Worm (Caenorhabditis elegans): Measurements from ENCODE around the gene T12A7.6.

ce11 chrIV:11700100-11700499, 48.9 kb upstream of the T12A7.6 start:
- TF ChIP-seq unc-62 (GFP tag; optimal IDR thresholded peaks at IDR 0.05): no peak
- TF ChIP-seq mab-5 (tag; optimal IDR thresholded peaks at IDR 0.05): no peak
- no peak for TF ChIP-seq mep-1 (tag; optimal IDR thresholded peaks at IDR 0.05)
- TF ChIP-seq pha-4 (tag; optimal IDR thresholded peaks at IDR 0.05): no peak
- TF ChIP-seq elt-3 (tag; optimal IDR thresholded peaks at IDR 0.05): no peak
- TF ChIP-seq nhr-237 (tag; optimal IDR thresholded peaks at IDR 0.05): no peak
- TF ChIP-seq ztf-11 (tag; optimal IDR thresholded peaks at IDR 0.05): no peak
- no peak for TF ChIP-seq elt-1 (tag; optimal IDR thresholded peaks at IDR 0.05; ENCODE audit: borderline replicate concordance, insufficient read depth)

Data from whole organism, mixed stage, embryonic.